Worm (Caenorhabditis elegans) whole organism, L1 larva: ENCODE results near the gene micu-1.

Experiments used
- C04F5.9 ChIP-seq: sonication (generic microtip); optimal IDR thresholded peaks from 2 replicates; lab custom pipeline; 2016; ENCODE audit warnings: missing genetic modification characterization, missing compliant biosample characterization
- C34B4.2 ChIP-seq: sonication (generic microtip); optimal IDR thresholded peaks from 2 replicates; lab custom pipeline; 2017; ENCODE audit warnings: mild to moderate bottlenecking, missing genetic modification characterization, missing compliant biosample characterization
- F16B12.6 ChIP-seq: fragments of 150-350 bp; optimal IDR thresholded peaks from 2 replicates; lab custom pipeline; 2014; ENCODE audit warnings: missing biosample characterization, missing genetic modification characterization
- Y116A8C.19 ChIP-seq: sonication (generic microtip); optimal IDR thresholded peaks from 2 replicates; lab custom pipeline; 2016; ENCODE audit warnings: missing compliant biosample characterization, missing genetic modification characterization, borderline replicate concordance
- aha-1 ChIP-seq: fragments of 150-350 bp; optimal IDR thresholded peaks from 2 replicates; lab custom pipeline; 2014; ENCODE audit warnings: missing biosample characterization, missing genetic modification characterization
- aly-2 ChIP-seq: fragments of 150-350 bp; optimal IDR thresholded peaks from 2 replicates; lab custom pipeline; 2014; ENCODE audit warnings: missing biosample characterization, missing genetic modification characterization
- ama-1 ChIP-seq: fragments of 150-350 bp; optimal IDR thresholded peaks from 2 replicates; lab custom pipeline; 2014
- blmp-1 ChIP-seq: fragments of 150-350 bp; optimal IDR thresholded peaks from 2 replicates; lab custom pipeline; 2014; ENCODE audit warnings: missing biosample characterization, missing genetic modification characterization
- ceh-63 ChIP-seq: fragments of 200-800 bp; sonication (Bioruptor generic); optimal IDR thresholded peaks from 2 replicates; lab custom pipeline; 2018; ENCODE audit warnings: mild to moderate bottlenecking, missing genetic modification characterization, missing compliant biosample characterization
- ceh-8 ChIP-seq: fragments of 200-800 bp; sonication (Bioruptor generic); optimal IDR thresholded peaks from 2 replicates; lab custom pipeline; 2018; ENCODE audit warnings: mild to moderate bottlenecking, missing genetic modification characterization, moderate library complexity, missing compliant biosample characterization
- ceh-88 ChIP-seq: fragments of 200-800 bp; sonication (Bioruptor generic); IDR thresholded peaks from 2 replicates; pipeline ENCODE4 v1.3.6; 2022; ENCODE audit warnings: missing genetic modification characterization, missing compliant biosample characterization
- ceh-90 ChIP-seq: sonication (generic microtip); optimal IDR thresholded peaks from 2 replicates; lab custom pipeline; 2016; ENCODE audit warnings: missing genetic modification characterization, missing compliant biosample characterization
- ces-1 ChIP-seq: fragments of 150-350 bp; optimal IDR thresholded peaks from 2 replicates; lab custom pipeline; 2014; ENCODE audit warnings: missing biosample characterization, missing genetic modification reagents, missing genetic modification characterization
- egl-13 ChIP-seq: sonication (generic microtip); optimal IDR thresholded peaks from 2 replicates; lab custom pipeline; 2016; ENCODE audit warnings: missing genotype, missing genetic modification reagents, missing genetic modification characterization, missing compliant biosample characterization
- egl-27 ChIP-seq, 2 experiments: fragments of 150-350 bp in 1 of 2; sonication (generic microtip); optimal IDR thresholded peaks; 3 replicates each; lab custom pipeline; 2017 to 2018; ENCODE audit warnings: missing biosample characterization in 2 of 2, missing genetic modification characterization in 2 of 2, missing genetic modification reagents in 2 of 2
- ets-5 ChIP-seq: fragments of 200-800 bp; sonication (Bioruptor generic); IDR thresholded peaks from 2 replicates; pipeline ENCODE4 v1.3.6; 2022; ENCODE audit warnings: missing genetic modification characterization, missing compliant biosample characterization
- fkh-10 ChIP-seq: sonication (generic microtip); optimal IDR thresholded peaks from 2 replicates; lab custom pipeline; 2017; ENCODE audit warnings: missing biosample characterization, missing genetic modification reagents, missing genetic modification characterization
- fkh-4 ChIP-seq: sonication (generic microtip); optimal IDR thresholded peaks from 2 replicates; lab custom pipeline; 2016; ENCODE audit warnings: missing compliant biosample characterization, missing genetic modification characterization, borderline replicate concordance
- fkh-8 ChIP-seq: sonication (generic microtip); optimal IDR thresholded peaks from 2 replicates; lab custom pipeline; 2016; ENCODE audit warnings: mild to moderate bottlenecking, missing genetic modification characterization, missing compliant biosample characterization
- fos-1 ChIP-seq: fragments of 150-350 bp; optimal IDR thresholded peaks from 2 replicates; lab custom pipeline; 2014; ENCODE audit warnings: missing biosample characterization, missing genetic modification characterization
- hlh-4 ChIP-seq: sonication (generic microtip); optimal IDR thresholded peaks from 2 replicates; lab custom pipeline; 2016; ENCODE audit warnings: mild to moderate bottlenecking, missing genetic modification characterization, missing compliant biosample characterization
- hpl-2 ChIP-seq: fragments of 150-350 bp; optimal IDR thresholded peaks from 2 replicates; lab custom pipeline; 2014; ENCODE audit warnings: missing biosample characterization, missing genetic modification reagents, missing genetic modification characterization
- irx-1 ChIP-seq: sonication (generic microtip); optimal IDR thresholded peaks from 2 replicates; lab custom pipeline; 2016; ENCODE audit warnings: missing genetic modification characterization, missing compliant biosample characterization
- lin-14 ChIP-seq: fragments of 200-800 bp; sonication (Bioruptor generic); optimal IDR thresholded peaks from 2 replicates; lab custom pipeline; 2018; ENCODE audit warnings: mild to moderate bottlenecking, missing genetic modification characterization, moderate library complexity, missing compliant biosample characterization
- lin-15B ChIP-seq: fragments of 150-350 bp; sonication (generic microtip); optimal IDR thresholded peaks from 3 replicates; lab custom pipeline; 2014; ENCODE audit warnings: missing biosample characterization, missing genetic modification characterization
- lin-35 ChIP-seq, 2 experiments: fragments of 150-350 bp; optimal IDR thresholded peaks; 2 replicates each; lab custom pipeline; 2014; ENCODE audit warnings: missing biosample characterization in 2 of 2, missing genetic modification characterization in 2 of 2, missing genetic modification reagents in 2 of 2
- lin-39 ChIP-seq: fragments of 150-350 bp; optimal IDR thresholded peaks from 2 replicates; lab custom pipeline; 2014; ENCODE audit warnings: missing biosample characterization, missing genetic modification reagents, missing genetic modification characterization
- lir-3 ChIP-seq: sonication (generic microtip); optimal IDR thresholded peaks from 2 replicates; lab custom pipeline; 2016; ENCODE audit warnings: mild to moderate bottlenecking, missing genetic modification characterization, moderate library complexity, missing compliant biosample characterization; ENCODE audit not compliant: poor library complexity
- lsy-2 ChIP-seq, 2 experiments: fragments of 150-350 bp; optimal IDR thresholded peaks; 2 replicates each; lab custom pipeline; 2014; ENCODE audit warnings: missing biosample characterization in 2 of 2, missing genetic modification characterization in 2 of 2
- mab-9 ChIP-seq: fragments of 200-800 bp; sonication (Bioruptor generic); IDR thresholded peaks from 2 replicates; pipeline ENCODE4 v1.3.6; 2022; ENCODE audit warnings: missing genetic modification reagents, missing genetic modification characterization, missing compliant biosample characterization
- mdl-1 ChIP-seq, 2 experiments: fragments of 150-350 bp; optimal IDR thresholded peaks; 2 replicates each; lab custom pipeline; 2014 to 2017; ENCODE audit warnings: missing biosample characterization in 2 of 2, missing genetic modification characterization in 2 of 2, inconsistent platforms in 1 of 2
- mef-2 ChIP-seq: fragments of 150-350 bp; optimal IDR thresholded peaks from 2 replicates; lab custom pipeline; 2014; ENCODE audit warnings: missing biosample characterization, missing genetic modification characterization
- nhr-12 ChIP-seq: sonication (generic microtip); optimal IDR thresholded peaks from 2 replicates; lab custom pipeline; 2017; ENCODE audit warnings: missing biosample characterization, missing genetic modification characterization
- nhr-19 ChIP-seq: fragments of 200-800 bp; sonication (Bioruptor generic); conservative IDR thresholded peaks from 2 replicates; pipeline ENCODE4 v1.3.6; 2022; ENCODE audit warnings: missing genetic modification characterization, missing compliant biosample characterization
- nhr-20 ChIP-seq: sonication (generic microtip); optimal IDR thresholded peaks from 2 replicates; lab custom pipeline; 2016; ENCODE audit warnings: mild to moderate bottlenecking, missing genetic modification characterization, missing compliant biosample characterization
- nhr-237 ChIP-seq: fragments of 150-350 bp; optimal IDR thresholded peaks from 2 replicates; lab custom pipeline; 2014; ENCODE audit warnings: missing biosample characterization, missing genetic modification characterization
- nhr-84 ChIP-seq: sonication (generic microtip); optimal IDR thresholded peaks from 2 replicates; lab custom pipeline; 2017; ENCODE audit warnings: missing biosample characterization, missing genetic modification characterization
- nhr-85 ChIP-seq: sonication (generic microtip); peaks from one replicate; lab custom pipeline; 2016; ENCODE audit warnings: missing genetic modification characterization, inconsistent platforms, missing compliant biosample characterization
- nhr-90 ChIP-seq: sonication (generic microtip); optimal IDR thresholded peaks from 2 replicates; lab custom pipeline; 2016; ENCODE audit warnings: mild to moderate bottlenecking, missing genetic modification characterization, missing compliant biosample characterization; ENCODE audit not compliant: poor library complexity
- pag-3 ChIP-seq: sonication (generic microtip); optimal IDR thresholded peaks from 2 replicates; lab custom pipeline; 2017; ENCODE audit warnings: missing genetic modification characterization, mild to moderate bottlenecking, missing compliant biosample characterization, antibody characterized with exemption, borderline replicate concordance; ENCODE audit not compliant: insufficient read depth
- pax-3 ChIP-seq: fragments of 200-800 bp; sonication (Bioruptor generic); optimal IDR thresholded peaks from 2 replicates; lab custom pipeline; 2018; ENCODE audit warnings: mild to moderate bottlenecking, missing genetic modification characterization, moderate library complexity, missing compliant biosample characterization
- rnt-1 ChIP-seq: sonication (generic microtip); optimal IDR thresholded peaks from 2 replicates; lab custom pipeline; 2016; ENCODE audit warnings: mild to moderate bottlenecking, missing genetic modification characterization, moderate library complexity, missing compliant biosample characterization
- skn-1 ChIP-seq: fragments of 150-350 bp; optimal IDR thresholded peaks from 2 replicates; lab custom pipeline; 2014; ENCODE audit warnings: missing biosample characterization, missing genetic modification characterization
- snu-23 ChIP-seq: sonication (generic microtip); optimal IDR thresholded peaks from 2 replicates; lab custom pipeline; 2016; ENCODE audit warnings: missing genetic modification characterization, missing compliant biosample characterization
- sup-37 ChIP-seq: fragments of 200-800 bp; sonication (Bioruptor generic); optimal IDR thresholded peaks from 2 replicates; lab custom pipeline; 2018; ENCODE audit warnings: mild to moderate bottlenecking, missing genetic modification characterization, missing compliant biosample characterization
- tbx-2 ChIP-seq: sonication (generic microtip); optimal IDR thresholded peaks from 2 replicates; lab custom pipeline; 2016; ENCODE audit warnings: missing genetic modification characterization, missing compliant biosample characterization
- tlp-1 ChIP-seq: fragments of 150-350 bp; optimal IDR thresholded peaks from 2 replicates; lab custom pipeline; 2014; ENCODE audit warnings: missing biosample characterization, missing genetic modification characterization
- unc-130 ChIP-seq: fragments of 150-350 bp; optimal IDR thresholded peaks from 2 replicates; lab custom pipeline; 2017; ENCODE audit warnings: missing biosample characterization, missing genetic modification characterization, inconsistent platforms
- unc-62 ChIP-seq: fragments of 150-350 bp; optimal IDR thresholded peaks from 2 replicates; lab custom pipeline; 2014; ENCODE audit warnings: missing biosample characterization, missing genetic modification reagents, missing genetic modification characterization
- xbp-1 ChIP-seq: sonication (generic microtip); optimal IDR thresholded peaks from 2 replicates; lab custom pipeline; 2016; ENCODE audit warnings: missing genetic modification characterization, missing compliant biosample characterization
- zag-1 ChIP-seq: fragments of 150-350 bp; optimal IDR thresholded peaks from 2 replicates; lab custom pipeline; 2014; ENCODE audit warnings: missing biosample characterization, missing genetic modification characterization
- zip-4 ChIP-seq: fragments of 200-800 bp; sonication (Bioruptor generic); optimal IDR thresholded peaks from 2 replicates; lab custom pipeline; 2018; ENCODE audit warnings: mild to moderate bottlenecking, missing genetic modification characterization, moderate library complexity, missing compliant biosample characterization
- ztf-11 ChIP-seq, 2 experiments: sonication (generic microtip); optimal IDR thresholded peaks; 2 replicates each; lab custom pipeline; 2016 to 2017; ENCODE audit warnings: missing genetic modification characterization in 2 of 2, missing biosample characterization in 1 of 2, missing compliant biosample characterization in 1 of 2

The micu-1 gene

ce11 chrIV:13297746-13298145 is at the start of gene micu-1, which contains the start of gene Y67H2A.2:
micu-1 (plus strand) TSS chrIV:13297926.
Y67H2A.2 (minus strand) TSS chrIV:13297819.
- TF ChIP-seq egl-13 (tag; lab: Kevin White, UChicago) (peak; percentile 60), nhr-237 (tag; lab: Kevin White, UChicago) (peak; percentile 28), nhr-19 (GFP tag; lab: Robert Waterston, UW) (peak; percentile 80), lin-35 (GFP tag; optimal IDR thresholded peaks at IDR 0.05; lab: Kevin White, UChicago) (peak; percentile 80 to 85), nhr-12 (tag; lab: Kevin White, UChicago) (no peak), lin-14 (GFP tag; lab: Kevin White, UChicago) (peak; percentile 86), xbp-1 (tag; lab: Kevin White, UChicago) (peak; percentile 84), pag-3 (tag; lab: Kevin White, UChicago) (no peak), C04F5.9 (peak; percentile 46), ceh-90 (tag; lab: Kevin White, UChicago) (no peak), nhr-20 (tag; lab: Kevin White, UChicago) (peak; percentile 81), aha-1 (tag; lab: Kevin White, UChicago) (no peak), ets-5 (GFP tag; lab: Robert Waterston, UW) (no peak), ces-1 (GFP tag; lab: Kevin White, UChicago) (no peak), mdl-1 (tag; optimal IDR thresholded peaks at IDR 0.05; lab: Kevin White, UChicago) (peak in 1 of 2 experiments; percentile 68), lin-15B (tag; lab: Kevin White, UChicago) (peak; percentile 88), sup-37 (GFP tag; lab: Kevin White, UChicago) (no peak), lir-3 (tag; lab: Kevin White, UChicago) (peak; percentile 50), tlp-1 (tag; lab: Kevin White, UChicago) (no peak), C34B4.2 (tag; lab: Kevin White, UChicago) (no peak), mab-9 (GFP tag; lab: Robert Waterston, UW) (peak; percentile 84), snu-23 (peak; percentile 87), mef-2 (tag; lab: Kevin White, UChicago) (peak; percentile 8), aly-2 (peak; percentile 41), nhr-90 (tag; lab: Kevin White, UChicago) (peak; percentile 72), F16B12.6 (peak; percentile 51), ceh-63 (GFP tag; lab: Kevin White, UChicago) (peak; percentile 36), fkh-8 (tag; lab: Kevin White, UChicago) (peak; percentile 83), hlh-4 (tag; lab: Kevin White, UChicago) (no peak), zag-1 (tag; lab: Kevin White, UChicago) (peak; percentile 1), tbx-2 (tag; lab: Kevin White, UChicago) (peak; percentile 82), zip-4 (GFP tag; lab: Kevin White, UChicago) (peak; percentile 54), fkh-4 (no peak), pax-3 (peak; percentile 37), rnt-1 (tag; lab: Kevin White, UChicago) (peak; percentile 89), ceh-88 (GFP tag; lab: Robert Waterston, UW) (0 out of 2 replicates have a peak, but pooled peaks have one; percentile 24), nhr-85 (tag; lab: Kevin White, UChicago) (peak; percentile 78), ama-1 (lab: Kevin White, UChicago) (peak; percentile 18), blmp-1 (tag; lab: Kevin White, UChicago) (peak; percentile 28), unc-130 (tag; lab: Kevin White, UChicago) (peak; percentile 42), irx-1 (tag; lab: Kevin White, UChicago) (peak; percentile 73), lsy-2 (tag; optimal IDR thresholded peaks at IDR 0.05; lab: Kevin White, UChicago) (peak; percentile 85), ceh-8 (GFP tag; lab: Kevin White, UChicago) (peak; percentile 74), fkh-10 (peak; percentile 13), ztf-11 (tag; optimal IDR thresholded peaks at IDR 0.05; lab: Kevin White, UChicago) (peak in 1 of 2 experiments; percentile 60), lin-39 (tag; lab: Kevin White, UChicago) (peak; percentile 50), Y116A8C.19 (tag; lab: Kevin White, UChicago) (no peak), hpl-2 (GFP tag; lab: Kevin White, UChicago) (peak; percentile 18), unc-62 (GFP tag; lab: Kevin White, UChicago) (no peak), egl-27 (tag; optimal IDR thresholded peaks at IDR 0.05; lab: Kevin White, UChicago) (no peak), skn-1 (tag; lab: Kevin White, UChicago) (peak; percentile 62), nhr-84 (tag; lab: Kevin White, UChicago) (no peak), fos-1 (tag; lab: Kevin White, UChicago) (peak; percentile 51)
